Worm (Caenorhabditis elegans): ENCODE measurements around the gene cpr-5.

The cpr-5 gene

DNA sequence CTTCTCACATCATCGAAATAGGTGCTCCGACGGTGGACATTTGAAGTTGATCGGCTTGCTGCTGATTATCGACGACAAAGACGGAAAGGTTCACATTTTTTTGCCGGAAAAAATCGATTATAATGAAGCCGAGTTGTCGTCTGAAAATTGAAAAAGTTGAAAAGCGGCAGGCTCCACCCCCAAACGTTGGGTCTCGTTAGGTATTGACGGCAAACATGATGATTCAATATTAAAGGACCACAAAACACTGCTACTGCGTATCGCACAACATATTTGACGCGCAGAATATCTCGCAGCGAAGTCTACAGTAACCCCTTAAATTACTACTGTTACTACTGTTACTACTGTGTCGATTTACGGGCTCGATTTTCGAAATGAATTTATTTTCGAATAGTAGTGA, 24.4 kb upstream of the cpr-5 start (continued):
- no peak for TF ChIP-seq K12H6.12 (tag; optimal IDR thresholded peaks at IDR 0.05)
- no peak for TF ChIP-seq xnd-1 (tag; optimal IDR thresholded peaks at IDR 0.05)
- TF ChIP-seq lin-54 (GFP tag; optimal IDR thresholded peaks at IDR 0.05), result no peak
- TF ChIP-seq nfyb-1 (GFP tag; IDR thresholded peaks at IDR 0.05), result peak; percentile 86
- TF ChIP-seq B0019.2 (GFP tag; conservative IDR thresholded peaks at IDR 0.05), result no peak
- no peak for TF ChIP-seq F55B11.4 (tag; optimal IDR thresholded peaks at IDR 0.05; ENCODE audit: borderline replicate concordance, insufficient read depth)
- TF ChIP-seq Y95B8A.8 (GFP tag; IDR thresholded peaks at IDR 0.05), result no peak
- TF ChIP-seq rcor-1 (GFP tag; IDR thresholded peaks at IDR 0.05), result no peak
- TF ChIP-seq ztf-3 (GFP tag; optimal IDR thresholded peaks at IDR 0.05), result no peak
- no peak for TF ChIP-seq hlh-26 (GFP tag; conservative IDR thresholded peaks at IDR 0.05)
- TF ChIP-seq somi-1 (GFP tag; optimal IDR thresholded peaks at IDR 0.05), result no peak
- no peak for TF ChIP-seq unc-62 (GFP tag; optimal IDR thresholded peaks at IDR 0.05)
- no peak for TF ChIP-seq Y56A3A.18 (GFP tag; IDR thresholded peaks at IDR 0.05)
- TF ChIP-seq ztf-28 (GFP tag; IDR thresholded peaks at IDR 0.05), result 0 out of 2 replicates have a peak, but pooled peaks have one; percentile 36
- TF ChIP-seq lag-1 (GFP tag; IDR thresholded peaks at IDR 0.05), result no peak
- TF ChIP-seq madf-10 (tag; optimal IDR thresholded peaks at IDR 0.05), result no peak
- no peak for TF ChIP-seq efl-1 (GFP tag; optimal IDR thresholded peaks at IDR 0.05)
- peak; percentile 73 for TF ChIP-seq B0035.1 (tag; optimal IDR thresholded peaks at IDR 0.05)
- no peak for TF ChIP-seq mes-4 (tag; optimal IDR thresholded peaks at IDR 0.05)
- peak; percentile 41 for TF ChIP-seq gei-17 (GFP tag; optimal IDR thresholded peaks at IDR 0.05)
- TF ChIP-seq dox-1 (GFP tag; IDR thresholded peaks at IDR 0.05), result no peak
- no peak for TF ChIP-seq nhr-90 (tag; optimal IDR thresholded peaks at IDR 0.05)
- TF ChIP-seq attf-6 (GFP tag; IDR thresholded peaks at IDR 0.05), result no peak
- TF ChIP-seq Y53G8AR.9 (GFP tag; conservative IDR thresholded peaks at IDR 0.05), result peak; percentile 67; the same call in 1 of the 2 replicates
- TF ChIP-seq nhr-120 (GFP tag; IDR thresholded peaks at IDR 0.05), result peak; percentile 88; the same call in 1 of the 2 replicates
- no peak for TF ChIP-seq tbx-9 (tag; optimal IDR thresholded peaks at IDR 0.05; ENCODE audit: borderline replicate concordance)
- peak; percentile 63; the same call in 1 of the 2 replicates for TF ChIP-seq egl-18 (GFP tag; IDR thresholded peaks at IDR 0.05)
- TF ChIP-seq lin-26 (GFP tag; IDR thresholded peaks at IDR 0.05), result no peak
- TF ChIP-seq K11D2.4 (GFP tag; IDR thresholded peaks at IDR 0.05), result 0 out of 2 replicates have a peak, but pooled peaks have one; percentile 52
- TF ChIP-seq bed-1 (GFP tag; IDR thresholded peaks at IDR 0.05), result no peak
- TF ChIP-seq dpl-1 (GFP tag; optimal IDR thresholded peaks at IDR 0.05), result no peak
- peak; percentile 32; the same call in 1 of the 2 replicates for TF ChIP-seq hsf-1 (GFP tag; IDR thresholded peaks at IDR 0.05)
- no peak for TF ChIP-seq pha-4 (tag; optimal IDR thresholded peaks at IDR 0.05)
- TF ChIP-seq unc-130 (GFP tag; optimal IDR thresholded peaks at IDR 0.05), result no peak
- no peak for TF ChIP-seq him-1 (tag; optimal IDR thresholded peaks at IDR 0.05)
- TF ChIP-seq sptf-2 (GFP tag; optimal IDR thresholded peaks at IDR 0.05), result no peak
- no peak for TF ChIP-seq Y79H2A.3 (GFP tag; conservative IDR thresholded peaks at IDR 0.05)
- TF ChIP-seq F57A8.1 (GFP tag; optimal IDR thresholded peaks at IDR 0.05), result no peak
- no peak for TF ChIP-seq mxl-1 (tag; optimal IDR thresholded peaks at IDR 0.05)
- peak; percentile 45 for TF ChIP-seq nhr-27 (tag; optimal IDR thresholded peaks at IDR 0.05)
- no peak for TF ChIP-seq C06A6.2 (GFP tag; conservative IDR thresholded peaks at IDR 0.05)
- peak; percentile 16; the same call in 1 of the 2 replicates for TF ChIP-seq hmg-20 (GFP tag; IDR thresholded peaks at IDR 0.05)
- peak; percentile 55 for TF ChIP-seq ama-1 (optimal IDR thresholded peaks at IDR 0.05)
- TF ChIP-seq ama-1 (GFP tag; optimal IDR thresholded peaks at IDR 0.05), result no peak
- TF ChIP-seq rec-8 (tag; optimal IDR thresholded peaks at IDR 0.05), result no peak
- TF ChIP-seq F37B4.10 (GFP tag; IDR thresholded peaks at IDR 0.05), result no peak
- TF ChIP-seq F39B2.1 (GFP tag; IDR thresholded peaks at IDR 0.05), result no peak
- TF ChIP-seq pbrm-1 (GFP tag; IDR thresholded peaks at IDR 0.05), result no peak
- TF ChIP-seq F49E8.2 (tag; optimal IDR thresholded peaks at IDR 0.05; ENCODE audit: insufficient read depth), result no peak
- TF ChIP-seq F22D6.2 (tag; optimal IDR thresholded peaks at IDR 0.05), result no peak
